Worm (Caenorhabditis elegans) whole organism, young adult: ENCODE measurements around the gene best-12.

Source experiments
- F33H1.4 ChIP-seq: fragments of 200-800 bp; sonication (Bioruptor generic); IDR thresholded peaks from 2 replicates; pipeline ENCODE4 v1.3.6; 2022; ENCODE audit warnings: missing genetic modification reagents, missing genetic modification characterization, missing compliant biosample characterization
- bed-1 ChIP-seq: fragments of 200-800 bp; sonication (Bioruptor generic); IDR thresholded peaks from 2 replicates; pipeline ENCODE4 v1.3.6; 2022; ENCODE audit warnings: missing genetic modification reagents, missing genetic modification characterization, missing compliant biosample characterization
- efl-1 ChIP-seq: fragments of 150-350 bp; optimal IDR thresholded peaks from 2 replicates; lab custom pipeline; 2014; ENCODE audit warnings: missing biosample characterization, missing genetic modification reagents, missing genetic modification characterization
- lin-26 ChIP-seq: fragments of 200-800 bp; sonication (Bioruptor generic); IDR thresholded peaks from 2 replicates; pipeline ENCODE4 v1.3.6; 2022; ENCODE audit warnings: missing genetic modification reagents, missing genetic modification characterization, missing compliant biosample characterization
- sptf-2 ChIP-seq: fragments of 200-800 bp; sonication (Bioruptor generic); optimal IDR thresholded peaks from 2 replicates; lab custom pipeline; 2018; ENCODE audit warnings: mild to moderate bottlenecking, missing genetic modification characterization, missing compliant biosample characterization

DNA sequence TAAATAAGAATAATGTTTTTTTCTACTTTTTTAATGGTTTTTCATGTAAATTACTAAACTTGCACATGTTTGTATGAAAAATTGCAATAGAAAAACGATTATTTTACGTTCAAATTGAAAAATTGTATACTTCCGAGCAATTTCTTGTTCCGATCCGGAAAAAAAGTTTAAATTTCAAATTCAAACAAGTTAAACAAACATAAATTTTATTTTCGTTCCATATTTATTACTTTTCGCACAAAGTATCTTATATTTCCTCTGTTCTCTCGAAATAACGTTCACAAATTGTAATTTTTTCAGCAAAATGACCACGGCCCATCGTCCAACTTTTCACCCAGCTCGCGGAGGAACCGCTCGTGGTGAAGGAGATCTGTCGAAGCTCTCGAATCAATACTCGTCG lies 26.2 kb upstream of the best-12 start, which contains the start of gene cwc-15:
- TF ChIP-seq lin-26 (no peak), efl-1 (GFP tag; lab: Kevin White, UChicago) (no peak), bed-1 (no peak), sptf-2 (GFP tag; lab: Kevin White, UChicago) (no peak), F33H1.4 (no peak)
